Fruit fly (Drosophila melanogaster) S2 (cell line): ENCODE results near the gene CG32278.

Experiments
- CG8478 ChIP-seq: fragments of >200 bp; optimal IDR thresholded peaks from 2 replicates; lab custom pipeline; 2018
- CTCF ChIP-seq, 2 experiments: fragments of >200 bp; optimal IDR thresholded peaks; 2 replicates each; lab custom pipeline; 2018

DNA sequence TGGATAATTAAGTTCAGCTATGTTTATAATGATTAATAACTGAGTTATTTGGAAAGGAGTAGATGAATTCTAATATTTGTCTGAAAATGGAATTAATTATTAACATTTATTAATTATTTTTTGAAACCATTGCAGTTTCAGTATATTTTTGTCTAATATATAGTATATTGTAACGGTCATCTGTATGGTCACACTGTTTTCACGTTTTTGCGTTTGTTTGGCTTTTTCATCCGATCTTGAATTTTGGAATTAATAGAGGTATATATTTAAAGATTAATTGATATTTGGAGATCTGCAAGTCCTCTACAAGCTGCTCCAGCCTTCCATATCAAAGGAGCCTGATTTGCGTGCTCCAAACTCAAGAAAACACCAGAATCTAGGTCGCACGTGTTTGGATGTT lies at the start of gene CG32278, which contains the start of gene CG32281:
- TF ChIP-seq CTCF (optimal IDR thresholded peaks at IDR 0.05; lab: Kevin White, UChicago) = no peak
- no peak for TF ChIP-seq CG8478 (lab: Kevin White, UChicago)
